Worm (Caenorhabditis elegans): ENCODE data around the gene C24H10.4.

DNA sequence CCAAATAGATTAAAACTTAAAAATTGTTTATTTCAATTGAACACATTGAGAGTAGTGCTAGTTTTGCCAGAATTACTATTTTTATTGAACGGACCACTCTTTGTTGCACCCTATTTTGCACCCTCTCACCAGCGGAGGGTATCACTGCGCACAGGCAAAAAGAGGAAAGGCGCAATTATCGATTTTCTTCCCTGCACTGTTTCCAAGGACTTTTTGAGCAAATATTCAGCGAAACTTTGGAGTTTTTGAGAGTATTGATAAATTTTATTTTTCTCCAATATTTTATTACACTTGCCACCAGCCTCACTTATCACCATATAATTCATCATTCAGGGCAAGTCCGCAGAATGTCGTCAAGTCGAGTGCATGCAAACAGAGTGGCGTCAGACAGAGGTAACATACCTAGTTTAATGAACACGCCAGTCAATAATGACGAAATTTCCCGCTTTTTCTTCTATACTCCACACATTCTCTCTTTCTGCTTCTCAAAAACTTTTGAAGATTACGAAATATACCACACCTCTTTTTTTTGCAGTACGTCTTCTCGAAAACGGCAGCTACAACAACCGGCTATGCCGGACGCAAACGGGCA lies 40.9 kb downstream of the C24H10.4 start:
- TF ChIP-seq blmp-1 (tag; optimal IDR thresholded peaks at IDR 0.05) (peak; percentile 30), ceh-8 (GFP tag; optimal IDR thresholded peaks at IDR 0.05) (no peak), ztf-4 (tag; optimal IDR thresholded peaks at IDR 0.05) (no peak), ztf-11 (tag; optimal IDR thresholded peaks at IDR 0.05) (no peak), lin-15B (tag; optimal IDR thresholded peaks at IDR 0.05) (no peak), lin-35 (GFP tag; optimal IDR thresholded peaks at IDR 0.05) (peak in 1 of 2 experiments; percentile 49), lin-39 (tag; optimal IDR thresholded peaks at IDR 0.05) (no peak)

All from whole organism, L1 larva.